Worm (Caenorhabditis elegans) whole organism, young adult: ENCODE data around the gene srab-3.

Source experiments
- F10E7.11 ChIP-seq: sonication (generic microtip); optimal IDR thresholded peaks from 2 replicates; lab custom pipeline; 2017; ENCODE audit warnings: mild to moderate bottlenecking, missing genetic modification characterization, moderate library complexity, missing compliant biosample characterization
- F49E8.2 ChIP-seq: sonication (generic microtip); optimal IDR thresholded peaks from 3 replicates; lab custom pipeline; 2017; ENCODE audit warnings: missing genetic modification characterization, mild to moderate bottlenecking, missing compliant biosample characterization, antibody characterized with exemption, moderate library complexity; ENCODE audit not compliant: insufficient read depth
- K12H6.12 ChIP-seq: fragments of 200-800 bp; sonication (Bioruptor generic); optimal IDR thresholded peaks from 2 replicates; lab custom pipeline; 2018; ENCODE audit warnings: mild to moderate bottlenecking, missing genetic modification characterization, missing compliant biosample characterization
- Y53G8AR.9 ChIP-seq: fragments of 200-800 bp; sonication (Bioruptor generic); conservative IDR thresholded peaks from 2 replicates; pipeline ENCODE4 v1.3.6; 2022; ENCODE audit warnings: missing genetic modification reagents, missing genetic modification characterization, missing compliant biosample characterization
- ZK185.1 ChIP-seq: sonication (generic microtip); optimal IDR thresholded peaks from 2 replicates; lab custom pipeline; 2016; ENCODE audit warnings: mild to moderate bottlenecking, missing genetic modification characterization, missing compliant biosample characterization; ENCODE audit not compliant: poor library complexity, severe bottlenecking
- aptf-2 ChIP-seq: fragments of 200-800 bp; sonication (Bioruptor generic); conservative IDR thresholded peaks from 2 replicates; pipeline ENCODE4 v1.3.6; 2022; ENCODE audit warnings: missing genetic modification reagents, missing genetic modification characterization, missing compliant biosample characterization
- atf-7 ChIP-seq: sonication (generic microtip); optimal IDR thresholded peaks from 2 replicates; lab custom pipeline; 2017; ENCODE audit warnings: mild to moderate bottlenecking, missing genetic modification characterization, missing compliant biosample characterization
- ceh-91 ChIP-seq: fragments of 200-800 bp; sonication (Bioruptor generic); IDR thresholded peaks from 2 replicates; pipeline ENCODE4 v1.3.6; 2022; ENCODE audit warnings: missing genetic modification reagents, missing genetic modification characterization, missing compliant biosample characterization
- dpl-1 ChIP-seq: fragments of 150-350 bp; optimal IDR thresholded peaks from 2 replicates; lab custom pipeline; 2014; ENCODE audit warnings: missing biosample characterization, missing genetic modification reagents, missing genetic modification characterization
- efl-1 ChIP-seq: fragments of 150-350 bp; optimal IDR thresholded peaks from 2 replicates; lab custom pipeline; 2014; ENCODE audit warnings: missing biosample characterization, missing genetic modification reagents, missing genetic modification characterization
- let-526 ChIP-seq: fragments of 200-800 bp; sonication (Bioruptor generic); IDR thresholded peaks from 2 replicates; pipeline ENCODE4 v1.3.6; 2022; ENCODE audit warnings: missing genetic modification reagents, missing genetic modification characterization, missing compliant biosample characterization
- madf-10 ChIP-seq: sonication (generic microtip); optimal IDR thresholded peaks from 2 replicates; lab custom pipeline; 2016; ENCODE audit warnings: mild to moderate bottlenecking, missing genetic modification characterization, missing compliant biosample characterization
- madf-6 ChIP-seq: fragments of 200-800 bp; sonication (Bioruptor generic); IDR thresholded peaks from 2 replicates; pipeline ENCODE4 v1.3.6; 2022; ENCODE audit warnings: missing genetic modification reagents, missing genetic modification characterization, missing compliant biosample characterization
- mes-4 ChIP-seq: sonication (generic microtip); optimal IDR thresholded peaks from 2 replicates; lab custom pipeline; 2016; ENCODE audit warnings: missing genotype, missing genetic modification characterization, missing compliant biosample characterization
- somi-1 ChIP-seq: fragments of 200-800 bp; sonication (Bioruptor generic); optimal IDR thresholded peaks from 2 replicates; lab custom pipeline; 2018; ENCODE audit warnings: mild to moderate bottlenecking, missing genetic modification characterization, missing compliant biosample characterization

Gene srab-3

DNA sequence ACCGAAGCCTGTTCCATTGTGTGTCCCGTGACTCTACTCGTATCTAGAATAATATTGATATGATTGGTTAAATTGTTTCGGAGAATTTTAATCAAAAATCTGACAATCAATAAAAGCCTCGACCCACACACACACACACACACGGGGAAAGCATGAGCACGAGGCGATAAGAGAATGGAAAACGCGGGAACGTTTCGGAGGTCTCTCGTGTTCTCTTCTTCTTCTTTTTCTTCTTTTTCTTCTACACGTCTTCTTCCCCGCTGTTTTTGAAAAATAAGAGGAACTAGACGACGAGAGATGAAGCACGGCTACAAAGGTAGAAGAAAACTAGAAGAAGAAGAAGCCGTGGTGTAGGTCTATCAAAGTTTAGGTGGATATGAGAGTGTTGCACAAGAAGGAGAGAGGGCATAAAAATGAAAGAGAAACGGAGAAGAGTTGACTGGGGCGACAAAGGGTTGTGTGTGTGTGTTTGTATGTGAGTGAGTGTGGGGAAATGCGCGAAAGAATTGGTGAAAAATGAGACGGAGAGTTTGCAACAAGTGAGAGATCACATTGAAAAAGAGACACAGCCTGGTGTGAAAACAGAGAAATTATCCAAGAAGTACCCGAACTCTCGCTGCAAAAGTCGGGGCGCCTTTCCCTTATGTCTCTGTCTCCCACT lies 42.8 kb downstream of the srab-3 start, which contains the start of gene mlk-1 (continued):
- TF ChIP-seq madf-6 (no peak), somi-1 (GFP tag; lab: Kevin White, UChicago) (peak; percentile 39), Y53G8AR.9 (no peak), atf-7 (tag; lab: Kevin White, UChicago) (no peak), dpl-1 (GFP tag; lab: Kevin White, UChicago) (no peak), F49E8.2 (no peak), ceh-91 (GFP tag; lab: Robert Waterston, UW) (no peak), ZK185.1 (peak; percentile 7), madf-10 (tag; lab: Kevin White, UChicago) (peak; percentile 20), aptf-2 (no peak), mes-4 (tag; lab: Kevin White, UChicago) (no peak), efl-1 (GFP tag; lab: Kevin White, UChicago) (no peak), F10E7.11 (tag; lab: Kevin White, UChicago) (no peak), K12H6.12 (tag; lab: Kevin White, UChicago) (peak; percentile 65), let-526 (no peak)
